Worm (Caenorhabditis elegans): ENCODE measurements around the gene R02E4.1.
A peak's percentile ranks its signal among the peaks of the same experiment; 100 is the strongest.

DNA sequence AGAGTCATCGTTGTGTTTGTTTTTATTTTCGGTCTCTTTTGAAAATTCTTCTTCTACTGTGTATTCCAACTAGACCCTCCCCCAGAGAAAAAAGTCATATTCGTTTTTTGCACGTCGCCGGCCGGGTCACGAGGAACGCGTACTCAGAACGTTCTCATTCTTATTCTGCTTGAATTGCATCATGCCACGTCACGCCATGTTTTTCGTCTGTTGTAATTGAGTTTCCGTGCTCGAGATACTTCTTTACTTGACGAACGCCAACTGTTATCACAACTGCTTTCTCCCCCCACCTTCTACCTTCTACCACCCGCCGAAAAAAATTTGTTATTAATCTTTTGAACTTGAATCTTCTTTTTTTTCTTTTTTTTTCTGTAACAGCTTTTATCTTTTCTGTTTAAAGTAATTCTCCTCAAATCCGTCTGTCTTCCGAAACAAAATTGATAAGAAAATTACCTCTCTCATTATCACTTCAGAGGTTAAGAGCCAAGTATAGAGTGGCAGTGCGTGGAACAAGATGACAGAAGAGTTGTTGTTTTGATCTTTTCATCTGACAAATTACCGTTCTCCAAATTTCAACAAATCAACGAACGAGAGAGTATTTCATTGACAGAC is 38.4 kb upstream of the R02E4.1 start:
- TF ChIP-seq ztf-11 (tag; optimal IDR thresholded peaks at IDR 0.05) (no peak), ces-1 (GFP tag; optimal IDR thresholded peaks at IDR 0.05) (no peak), lsy-2 (tag; optimal IDR thresholded peaks at IDR 0.05) (no peak), lin-13 (tag; optimal IDR thresholded peaks at IDR 0.05) (no peak), nhr-76 (tag; optimal IDR thresholded peaks at IDR 0.05) (no peak), hlh-1 (tag; optimal IDR thresholded peaks at IDR 0.05) (peak; percentile 91), pha-4 (tag; optimal IDR thresholded peaks at IDR 0.05) (no peak)
